Worm (Caenorhabditis elegans) whole organism, midembryonic: ENCODE results near the gene Y43F8B.15.

Experiments
- T22C8.4 ChIP-seq: fragments of 200-800 bp; sonication (Bioruptor generic); IDR thresholded peaks from 2 replicates; pipeline ENCODE4 v1.3.6; 2022; ENCODE audit warnings: missing genetic modification characterization, missing compliant biosample characterization
- cog-1 ChIP-seq: sonication (generic microtip); optimal IDR thresholded peaks from 2 replicates; lab custom pipeline; 2016; ENCODE audit warnings: missing genetic modification characterization, missing compliant biosample characterization

DNA sequence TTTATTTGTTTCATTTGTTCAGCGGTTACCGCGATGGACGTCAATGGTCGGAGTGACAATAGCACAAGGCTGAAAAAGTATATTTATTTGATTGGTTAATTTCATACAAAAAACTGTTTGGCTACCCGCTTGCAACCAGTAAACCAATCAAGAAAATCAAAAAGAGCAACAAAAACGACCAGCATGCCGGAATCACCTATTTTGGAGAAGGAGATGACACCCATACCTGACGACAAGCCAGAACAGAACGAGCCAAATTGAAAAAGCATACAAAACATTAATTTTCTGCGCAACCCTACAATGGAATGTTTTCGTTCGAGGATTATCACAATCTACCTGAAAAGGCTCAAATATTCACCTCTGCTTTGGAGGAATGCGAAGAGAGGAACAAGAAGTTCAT is 28.5 kb upstream of the Y43F8B.15 start, which contains the start of gene Y43F8B.7:
- TF ChIP-seq T22C8.4 (GFP tag; lab: Robert Waterston, UW): no peak
- TF ChIP-seq cog-1 (tag; lab: Kevin White, UChicago): no peak
